Fruit fly (Drosophila melanogaster) whole organism, embryonic: ENCODE results near the gene mbm.

Experiments
- CG10321 ChIP-seq: fragments of 200-800 bp; sonication (Bioruptor generic); IDR thresholded peaks from 2 replicates; pipeline ENCODE4 v1.3.6; 2022; ENCODE audit warnings: missing biosample characterization, missing genetic modification characterization
- CG14965 ChIP-seq: fragments of 200-800 bp; sonication (Bioruptor generic); optimal IDR thresholded peaks from 2 replicates; lab custom pipeline; 2016; ENCODE audit warnings: missing biosample characterization, missing genetic modification characterization, borderline replicate concordance
- CG15269 ChIP-seq: fragments of 200-800 bp; sonication (Bioruptor generic); optimal IDR thresholded peaks from 2 replicates; lab custom pipeline; 2018; ENCODE audit warnings: missing biosample characterization, mild to moderate bottlenecking, missing genetic modification characterization, moderate library complexity
- CG17359 ChIP-seq: fragments of 200-800 bp; sonication (Bioruptor generic); optimal IDR thresholded peaks from 3 replicates; lab custom pipeline; 2018; ENCODE audit warnings: missing biosample characterization, mild to moderate bottlenecking, missing genetic modification characterization, moderate library complexity
- CG17568 ChIP-seq: fragments of 200-800 bp; sonication (Bioruptor generic); optimal IDR thresholded peaks from 2 replicates; lab custom pipeline; 2018; ENCODE audit warnings: missing biosample characterization, mild to moderate bottlenecking, missing genetic modification characterization, moderate library complexity
- CG2712 ChIP-seq: fragments of 200-800 bp; optimal IDR thresholded peaks from 3 replicates; lab custom pipeline; 2019; ENCODE audit warnings: missing biosample characterization, mild to moderate bottlenecking, missing genetic modification characterization, moderate library complexity
- CG4617 ChIP-seq: fragments of 200-800 bp; sonication (Bioruptor generic); optimal IDR thresholded peaks from 3 replicates; lab custom pipeline; 2016; ENCODE audit warnings: missing biosample characterization, missing genetic modification characterization, borderline replicate concordance
- CG5953 ChIP-seq: fragments of 200-800 bp; sonication (Bioruptor generic); IDR thresholded peaks from 2 replicates; pipeline ENCODE4 v1.3.6; 2022; ENCODE audit warnings: missing biosample characterization, missing genetic modification characterization
- CG6254 ChIP-seq: fragments of 200-800 bp; sonication (Bioruptor generic); optimal IDR thresholded peaks from 3 replicates; lab custom pipeline; 2017; ENCODE audit warnings: mild to moderate bottlenecking, missing biosample characterization, missing genetic modification reagents, missing genetic modification characterization
- CG6683 ChIP-seq: fragments of 200-800 bp; sonication (Bioruptor generic); optimal IDR thresholded peaks from 2 replicates; lab custom pipeline; 2017; ENCODE audit warnings: missing biosample characterization, mild to moderate bottlenecking, missing genetic modification characterization, missing genetic modification reagents
- CG7745 ChIP-seq: fragments of 200-800 bp; sonication (Bioruptor generic); optimal IDR thresholded peaks from 2 replicates; lab custom pipeline; 2018; ENCODE audit warnings: missing biosample characterization, mild to moderate bottlenecking, missing genetic modification characterization, moderate library complexity
- CG7963 ChIP-seq: fragments of 200-800 bp; sonication (Bioruptor generic); IDR thresholded peaks from 3 replicates; pipeline ENCODE4 v1.3.6; 2022; ENCODE audit warnings: missing biosample characterization, missing genetic modification characterization; ENCODE audit not compliant: partially characterized antibody
- CG8281 ChIP-seq: fragments of 200-800 bp; sonication (Bioruptor generic); optimal IDR thresholded peaks from 2 replicates; lab custom pipeline; 2018; ENCODE audit warnings: missing biosample characterization, mild to moderate bottlenecking, missing genetic modification characterization, moderate library complexity
- CG8924 ChIP-seq: fragments of 200-800 bp; optimal IDR thresholded peaks from 3 replicates; lab custom pipeline; 2019; ENCODE audit warnings: missing biosample characterization, mild to moderate bottlenecking, missing genetic modification characterization, moderate library complexity
- CG9727 ChIP-seq: fragments of 200-800 bp; sonication (Bioruptor generic); optimal IDR thresholded peaks from 3 replicates; lab custom pipeline; 2017; ENCODE audit warnings: missing biosample characterization, mild to moderate bottlenecking, missing genetic modification characterization
- CG9817 ChIP-seq: fragments of 200-800 bp; sonication (Bioruptor generic); optimal IDR thresholded peaks from 2 replicates; lab custom pipeline; 2018; ENCODE audit warnings: missing biosample characterization, mild to moderate bottlenecking, missing genetic modification characterization, moderate library complexity
- CHES-1-like ChIP-seq: fragments of 200-800 bp; sonication (Bioruptor generic); optimal IDR thresholded peaks from 2 replicates; lab custom pipeline; 2016; ENCODE audit warnings: missing biosample characterization, missing genetic modification characterization
- Dfd ChIP-seq, 2 experiments: fragments of >200 bp; optimal IDR thresholded peaks; 2 replicates each; lab custom pipeline; 2017; ENCODE audit warnings: missing biosample characterization in 2 of 2, missing genetic modification characterization in 2 of 2
- Dip3 ChIP-seq: fragments of 200-800 bp; sonication (Bioruptor generic); optimal IDR thresholded peaks from 3 replicates; lab custom pipeline; 2016; ENCODE audit warnings: missing biosample characterization, missing genetic modification characterization
- Dll ChIP-seq: fragments of 200-800 bp; sonication (Bioruptor generic); IDR thresholded peaks from 4 replicates; pipeline ENCODE4 v1.3.6; 2022; ENCODE audit warnings: missing biosample characterization, missing genetic modification characterization; ENCODE audit not compliant: partially characterized antibody
- E2f2 ChIP-seq: fragments of 200-800 bp; sonication (Bioruptor generic); IDR thresholded peaks from 2 replicates; pipeline ENCODE4 v1.3.6; 2022; ENCODE audit warnings: missing biosample characterization, missing genetic modification characterization
- Fer1 ChIP-seq: fragments of 200-800 bp; sonication (Bioruptor generic); optimal IDR thresholded peaks from 2 replicates; lab custom pipeline; 2017; ENCODE audit warnings: missing biosample characterization, mild to moderate bottlenecking, missing genetic modification characterization
- Hsf ChIP-seq: fragments of 200-800 bp; sonication (Bioruptor generic); optimal IDR thresholded peaks from 3 replicates; lab custom pipeline; 2016; ENCODE audit warnings: missing biosample characterization, missing genetic modification characterization
- Lhr ChIP-seq: fragments of 200-800 bp; sonication (Bioruptor generic); optimal IDR thresholded peaks from 3 replicates; lab custom pipeline; 2017; ENCODE audit warnings: mild to moderate bottlenecking, missing biosample characterization, missing genetic modification reagents, missing genetic modification characterization
- Nf-YA ChIP-seq: fragments of 200-800 bp; sonication (Bioruptor generic); IDR thresholded peaks from 2 replicates; pipeline ENCODE4 v1.3.6; 2022; ENCODE audit warnings: missing biosample characterization, missing genetic modification characterization
- Ptx1 ChIP-seq: fragments of 200-800 bp; sonication (Bioruptor generic); IDR thresholded peaks from 2 replicates; pipeline ENCODE4 v1.3.6; 2022; ENCODE audit warnings: missing biosample characterization, missing genetic modification characterization
- Sin3A ChIP-seq: fragments of >200 bp; optimal IDR thresholded peaks from 2 replicates; lab custom pipeline; 2018
- Spps ChIP-seq: fragments of 200-800 bp; sonication (Bioruptor generic); optimal IDR thresholded peaks from 2 replicates; lab custom pipeline; 2018; ENCODE audit warnings: missing biosample characterization, mild to moderate bottlenecking, missing genetic modification characterization
- Usf ChIP-seq: fragments of 200-800 bp; sonication (Bioruptor generic); optimal IDR thresholded peaks from 2 replicates; lab custom pipeline; 2017; ENCODE audit warnings: missing genotype, missing biosample characterization, missing genetic modification characterization
- az2 ChIP-seq: fragments of 200-800 bp; sonication (Bioruptor generic); optimal IDR thresholded peaks from 3 replicates; lab custom pipeline; 2016; ENCODE audit warnings: missing biosample characterization, missing genetic modification characterization
- cas ChIP-seq: fragments of 200-800 bp; sonication (Bioruptor generic); IDR thresholded peaks from 2 replicates; pipeline ENCODE4 v1.3.6; 2022; ENCODE audit warnings: missing biosample characterization, missing genetic modification characterization
- cg ChIP-seq: fragments of 200-800 bp; sonication (Bioruptor generic); optimal IDR thresholded peaks from 3 replicates; lab custom pipeline; 2019; ENCODE audit warnings: missing biosample characterization, mild to moderate bottlenecking, missing genetic modification characterization, moderate library complexity
- dati ChIP-seq: fragments of 200-800 bp; sonication (Bioruptor generic); IDR thresholded peaks from 2 replicates; pipeline ENCODE4 v1.3.6; 2022; ENCODE audit warnings: missing biosample characterization, missing genetic modification characterization
- ewg ChIP-seq: fragments of 200-800 bp; sonication (Bioruptor generic); optimal IDR thresholded peaks from 3 replicates; lab custom pipeline; 2017; ENCODE audit warnings: mild to moderate bottlenecking, missing biosample characterization, missing genetic modification reagents, missing genetic modification characterization
- gsb ChIP-seq: fragments of 200-800 bp; sonication (Bioruptor generic); IDR thresholded peaks from 2 replicates; pipeline ENCODE4 v1.3.6; 2022; ENCODE audit warnings: missing biosample characterization, missing genetic modification characterization
- gt ChIP-seq: fragments of 200-800 bp; sonication (Bioruptor generic); IDR thresholded peaks from 2 replicates; pipeline ENCODE4 v1.3.6; 2022; ENCODE audit warnings: missing biosample characterization, missing genetic modification characterization
- jigr1 ChIP-seq: fragments of 200-800 bp; sonication (Bioruptor generic); IDR thresholded peaks from 3 replicates; pipeline ENCODE4 v1.3.6; 2022; ENCODE audit warnings: missing biosample characterization, missing genetic modification characterization
- lmd ChIP-seq: fragments of 200-800 bp; sonication (Bioruptor generic); IDR thresholded peaks from 2 replicates; pipeline ENCODE4 v1.3.6; 2022; ENCODE audit warnings: missing biosample characterization, missing genetic modification characterization
- nau ChIP-seq: fragments of 200-800 bp; sonication (Bioruptor generic); optimal IDR thresholded peaks from 3 replicates; lab custom pipeline; 2017; ENCODE audit warnings: missing biosample characterization, mild to moderate bottlenecking, missing genetic modification characterization, missing genetic modification reagents
- odd ChIP-seq: fragments of 200-800 bp; sonication (Bioruptor generic); optimal IDR thresholded peaks from 2 replicates; lab custom pipeline; 2017; ENCODE audit warnings: missing biosample characterization, mild to moderate bottlenecking, missing genetic modification characterization
- run ChIP-seq: fragments of 200-800 bp; sonication (Bioruptor generic); optimal IDR thresholded peaks from 3 replicates; lab custom pipeline; 2018; ENCODE audit warnings: missing biosample characterization, mild to moderate bottlenecking, missing genetic modification characterization
- sisA ChIP-seq: fragments of 200-800 bp; sonication (Bioruptor generic); IDR thresholded peaks from 2 replicates; pipeline ENCODE4 v1.3.6; 2022; ENCODE audit warnings: missing biosample characterization, missing genetic modification characterization
- slbo ChIP-seq: fragments of 200-800 bp; sonication (Bioruptor generic); IDR thresholded peaks from 2 replicates; pipeline ENCODE4 v1.3.6; 2022; ENCODE audit warnings: missing biosample characterization, missing genetic modification characterization
- sob ChIP-seq: fragments of 200-800 bp; sonication (Bioruptor generic); IDR thresholded peaks from 2 replicates; pipeline ENCODE4 v1.3.6; 2022; ENCODE audit warnings: missing biosample characterization, missing genetic modification characterization
- stc ChIP-seq: fragments of 200-800 bp; sonication (Bioruptor generic); IDR thresholded peaks from 2 replicates; pipeline ENCODE4 v1.3.6; 2022; ENCODE audit warnings: missing biosample characterization, missing genetic modification characterization
- tna ChIP-seq: fragments of 200-800 bp; sonication (Bioruptor generic); IDR thresholded peaks from 2 replicates; pipeline ENCODE4 v1.3.6; 2022; ENCODE audit warnings: missing biosample characterization, missing genetic modification characterization; ENCODE audit not compliant: partially characterized antibody
- trh ChIP-seq: fragments of 200-800 bp; sonication (Bioruptor generic); optimal IDR thresholded peaks from 2 replicates; lab custom pipeline; 2016; ENCODE audit warnings: missing biosample characterization, missing genetic modification characterization
- twi ChIP-seq: fragments of 200-800 bp; optimal IDR thresholded peaks from 2 replicates; lab custom pipeline; 2019; ENCODE audit warnings: missing biosample characterization, mild to moderate bottlenecking, missing genetic modification characterization, moderate library complexity
- usp ChIP-seq: fragments of >200 bp; optimal IDR thresholded peaks from 2 replicates; lab custom pipeline; 2017; ENCODE audit warnings: missing biosample characterization, missing genetic modification characterization
- vnd ChIP-seq: fragments of 200-800 bp; sonication (Bioruptor generic); IDR thresholded peaks from 3 replicates; pipeline ENCODE4 v1.3.6; 2022; ENCODE audit warnings: missing biosample characterization, missing genetic modification characterization; ENCODE audit not compliant: partially characterized antibody
- zf30C ChIP-seq: fragments of 200-800 bp; sonication (Bioruptor generic); optimal IDR thresholded peaks from 3 replicates; lab custom pipeline; 2018; ENCODE audit warnings: missing biosample characterization, mild to moderate bottlenecking, missing genetic modification characterization

Gene mbm

dm6 chr2L:286421-286820 is 12.9 kb upstream of the mbm start (continued):
- TF ChIP-seq Nf-YA (GFP tag; lab: Robert Waterston, UW) (no peak), E2f2 (GFP tag; lab: Robert Waterston, UW) (peak; percentile 39; the same call in 1 of the 2 replicates), Ptx1 (GFP tag; lab: Robert Waterston, UW) (peak; percentile 69), CG2712 (tag; lab: Kevin White, UChicago) (peak; percentile 42), Fer1 (GFP tag; lab: Kevin White, UChicago) (peak; percentile 80), run (peak; percentile 42), CG6683 (GFP tag; lab: Kevin White, UChicago) (peak; percentile 32), stc (GFP tag; lab: Robert Waterston, UW) (0 out of 2 replicates have a peak, but pooled peaks have one; percentile 18), sob (GFP tag; lab: Robert Waterston, UW) (peak; percentile 83), CG7745 (tag; lab: Kevin White, UChicago) (no peak), odd (GFP tag; lab: Kevin White, UChicago) (peak; percentile 21), ewg (no peak), CG17568 (peak; percentile 37), Usf (GFP tag; lab: Kevin White, UChicago) (peak; percentile 35), gsb (GFP tag; lab: Robert Waterston, UW) (peak; percentile 72), Hsf (GFP tag; lab: Kevin White, UChicago) (peak; percentile 66), CG10321 (GFP tag; lab: Robert Waterston, UW) (peak; percentile 38; the same call in 1 of the 2 replicates), trh (GFP tag; lab: Kevin White, UChicago) (peak; percentile 10), Lhr (GFP tag; lab: Kevin White, UChicago) (no peak), CG8281 (tag; lab: Kevin White, UChicago) (no peak), usp (GFP tag; lab: Kevin White, UChicago) (no peak), twi (no peak), CG9727 (GFP tag; lab: Kevin White, UChicago) (no peak), jigr1 (GFP tag; lab: Robert Waterston, UW) (no peak), nau (peak; percentile 44), cas (GFP tag; lab: Robert Waterston, UW) (peak; percentile 58; the same call in 1 of the 2 replicates), cg (GFP tag; lab: Kevin White, UChicago) (no peak), slbo (GFP tag; lab: Robert Waterston, UW) (peak; percentile 92), CG6254 (GFP tag; lab: Kevin White, UChicago) (peak; percentile 37), CHES-1-like (peak; percentile 60), lmd (peak; percentile 77), dati (GFP tag; lab: Robert Waterston, UW) (no peak), Sin3A (lab: Kevin White, UChicago) (no peak), CG5953 (GFP tag; lab: Robert Waterston, UW) (peak; percentile 55), zf30C (GFP tag; lab: Kevin White, UChicago) (no peak), sisA (peak; percentile 61), az2 (peak; percentile 62), Spps (tag; lab: Kevin White, UChicago) (no peak), CG15269 (tag; lab: Kevin White, UChicago) (peak; percentile 74), CG9817 (tag; lab: Kevin White, UChicago) (peak; percentile 56), CG14965 (GFP tag; lab: Kevin White, UChicago) (no peak), tna (GFP tag; lab: Robert Waterston, UW) (no peak), Dll (GFP tag; lab: Robert Waterston, UW) (no peak), vnd (GFP tag; lab: Robert Waterston, UW) (no peak), Dfd (GFP tag; optimal IDR thresholded peaks at IDR 0.05; lab: Kevin White, UChicago) (no peak), CG7963 (GFP tag; lab: Robert Waterston, UW) (no peak), Dip3 (peak; percentile 77), CG8924 (tag; lab: Kevin White, UChicago) (peak; percentile 19), CG4617 (GFP tag; lab: Kevin White, UChicago) (no peak), CG17359 (tag; lab: Kevin White, UChicago) (peak; percentile 66), gt (GFP tag; lab: Robert Waterston, UW) (no peak)
